Worm (Caenorhabditis elegans): ENCODE measurements around the gene R04E5.8.
A peak's percentile ranks its signal among the peaks of the same experiment; 100 is the strongest.

R04E5.8 gene

DNA sequence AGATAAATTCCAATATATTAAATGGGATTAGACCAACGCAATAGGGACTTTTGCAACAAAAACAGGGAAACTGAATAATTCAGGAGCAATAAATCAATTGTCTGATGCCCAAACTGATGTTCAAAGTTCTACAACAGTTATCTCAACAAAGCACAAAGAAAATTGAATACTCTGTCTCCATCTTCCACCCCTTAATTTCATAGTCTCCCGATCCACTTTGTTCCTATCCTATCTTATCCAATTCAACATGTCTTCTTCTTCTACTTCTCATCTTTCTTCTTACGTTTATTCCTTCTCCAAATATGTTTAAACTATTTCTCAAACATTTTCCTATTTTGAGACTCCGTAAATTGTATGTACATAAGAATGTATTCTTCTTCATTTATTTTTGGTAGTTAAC lies 35.6 kb downstream of the R04E5.8 start:
- TF ChIP-seq nhr-237 (tag; optimal IDR thresholded peaks at IDR 0.05) (no peak), lin-14 (GFP tag; optimal IDR thresholded peaks at IDR 0.05) (peak; percentile 28), fkh-10 (GFP tag; optimal IDR thresholded peaks at IDR 0.05) (peak; percentile 61), grh-1 (GFP tag; IDR thresholded peaks at IDR 0.05) (no peak), hlh-17 (GFP tag; optimal IDR thresholded peaks at IDR 0.05; ENCODE audit: borderline replicate concordance) (no peak), fkh-4 (tag; optimal IDR thresholded peaks at IDR 0.05; ENCODE audit: borderline replicate concordance) (no peak)

DNA sequence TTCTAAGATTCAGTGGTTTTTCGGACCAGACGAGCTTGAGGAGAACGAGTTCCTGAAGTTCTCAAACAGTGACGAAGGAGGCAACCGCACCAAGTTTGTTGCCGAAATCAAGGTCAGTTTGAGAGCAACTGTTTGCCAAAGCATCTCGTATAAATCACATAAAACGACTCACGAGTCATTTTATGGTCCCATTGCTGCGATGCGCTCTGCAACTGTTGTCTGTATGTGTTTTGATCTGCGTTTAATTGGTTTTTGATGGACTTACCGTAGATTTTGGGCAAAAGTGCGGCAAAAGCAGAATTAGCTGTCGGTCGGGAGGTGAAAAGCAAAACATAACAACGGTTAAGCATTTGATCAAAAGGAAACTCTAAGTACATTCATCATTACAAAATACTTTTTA lies 41.9 kb downstream of the R04E5.8 start:
- TF ChIP-seq aly-2 (tag; optimal IDR thresholded peaks at IDR 0.05) (no peak), nhr-19 (GFP tag; conservative IDR thresholded peaks at IDR 0.05) (peak; percentile 50), snpc-4 (tag; optimal IDR thresholded peaks at IDR 0.05) (no peak), snu-23 (GFP tag; optimal IDR thresholded peaks at IDR 0.05) (peak; percentile 3), lsy-2 (tag; optimal IDR thresholded peaks at IDR 0.05) (peak in 1 of 2 experiments; percentile 31), lin-14 (GFP tag; optimal IDR thresholded peaks at IDR 0.05) (peak; percentile 14), ama-1 (optimal IDR thresholded peaks at IDR 0.05) (no peak), fos-1 (tag; optimal IDR thresholded peaks at IDR 0.05) (no peak), nhr-20 (tag; optimal IDR thresholded peaks at IDR 0.05) (peak; percentile 8), nhr-71 (tag; optimal IDR thresholded peaks at IDR 0.05) (peak; percentile 86), pax-3 (tag; optimal IDR thresholded peaks at IDR 0.05) (no peak), rnt-1 (tag; optimal IDR thresholded peaks at IDR 0.05) (peak; percentile 86)

DNA sequence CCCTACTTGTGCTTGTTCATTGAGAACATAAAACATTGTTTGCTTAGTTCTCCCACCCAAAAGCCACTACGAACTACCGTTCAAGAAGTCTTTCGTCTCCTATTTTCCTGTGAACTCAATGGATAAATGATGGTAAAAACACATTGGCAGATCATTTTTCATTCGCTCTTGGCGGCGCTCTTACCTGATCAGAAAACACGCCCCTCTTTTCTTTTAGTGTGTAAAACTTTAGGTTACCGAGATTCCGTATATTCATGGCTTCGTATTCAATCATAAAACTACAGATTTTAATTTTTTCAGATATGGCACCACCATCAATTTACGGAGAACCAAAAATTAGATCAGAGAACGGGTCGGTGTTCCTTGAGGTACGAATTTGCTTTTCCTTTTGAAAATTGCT lies 42.3 kb downstream of the R04E5.8 start, which contains the start of gene zig-12:
zig-12 (plus strand) TSS at position 301 of the 400 bp plus-strand sequence.
- no peak for TF ChIP-seq tbx-2 (tag; optimal IDR thresholded peaks at IDR 0.05)
- no peak for TF ChIP-seq unc-130 (tag; optimal IDR thresholded peaks at IDR 0.05)
- no peak for TF ChIP-seq snpc-4 (tag; optimal IDR thresholded peaks at IDR 0.05)
- TF ChIP-seq nhr-90 (tag; optimal IDR thresholded peaks at IDR 0.05; ENCODE audit: poor library complexity) = no peak
- no peak for TF ChIP-seq ces-1 (GFP tag; optimal IDR thresholded peaks at IDR 0.05)
- TF ChIP-seq lin-35 (GFP tag; optimal IDR thresholded peaks at IDR 0.05) = no peak
- TF ChIP-seq C04F5.9 (tag; optimal IDR thresholded peaks at IDR 0.05) = no peak
- TF ChIP-seq grh-1 (GFP tag; IDR thresholded peaks at IDR 0.05) = no peak
- no peak for TF ChIP-seq ets-5 (GFP tag; IDR thresholded peaks at IDR 0.05)
- TF ChIP-seq alr-1 (tag; optimal IDR thresholded peaks at IDR 0.05; ENCODE audit: borderline replicate concordance) = no peak
- TF ChIP-seq fkh-8 (tag; optimal IDR thresholded peaks at IDR 0.05) = no peak
- TF ChIP-seq blmp-1 (tag; optimal IDR thresholded peaks at IDR 0.05) = no peak
- no peak for TF ChIP-seq irx-1 (tag; optimal IDR thresholded peaks at IDR 0.05)
- no peak for TF ChIP-seq vab-15 (tag; optimal IDR thresholded peaks at IDR 0.05)
- TF ChIP-seq mep-1 (tag; optimal IDR thresholded peaks at IDR 0.05) = no peak
- TF ChIP-seq sup-37 (GFP tag; optimal IDR thresholded peaks at IDR 0.05) = no peak
- TF ChIP-seq nhr-77 (tag; optimal IDR thresholded peaks at IDR 0.05) = no peak

DNA sequence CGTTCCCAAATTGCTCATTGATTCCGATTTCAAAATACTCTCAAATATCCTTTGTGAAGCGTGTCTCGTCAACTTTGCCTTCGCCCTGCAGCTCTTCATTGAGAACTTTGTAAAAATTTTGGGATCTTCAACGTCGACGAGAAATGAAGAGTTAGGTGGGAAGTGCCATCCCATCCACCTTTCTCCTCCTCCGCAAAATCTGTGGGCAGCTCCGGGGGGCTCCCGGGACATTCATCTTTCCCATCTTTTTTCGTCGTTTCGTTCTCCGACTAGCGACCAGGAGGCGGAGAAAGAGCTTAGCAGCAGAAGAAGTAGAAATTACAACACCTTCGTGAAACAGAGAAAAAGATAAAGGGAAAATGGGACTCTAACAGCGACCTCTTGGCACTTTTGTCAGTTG lies 43.0 kb downstream of the R04E5.8 start:
- TF ChIP-seq pag-3 (tag; optimal IDR thresholded peaks at IDR 0.05; ENCODE audit: borderline replicate concordance, insufficient read depth) (peak; percentile 20), snu-23 (GFP tag; optimal IDR thresholded peaks at IDR 0.05) (peak; percentile 7), lin-14 (GFP tag; optimal IDR thresholded peaks at IDR 0.05) (peak; percentile 62), rnt-1 (tag; optimal IDR thresholded peaks at IDR 0.05) (peak; percentile 44), fos-1 (tag; optimal IDR thresholded peaks at IDR 0.05) (no peak), hlh-4 (tag; optimal IDR thresholded peaks at IDR 0.05) (no peak), nhr-71 (tag; optimal IDR thresholded peaks at IDR 0.05) (peak; percentile 44)

DNA sequence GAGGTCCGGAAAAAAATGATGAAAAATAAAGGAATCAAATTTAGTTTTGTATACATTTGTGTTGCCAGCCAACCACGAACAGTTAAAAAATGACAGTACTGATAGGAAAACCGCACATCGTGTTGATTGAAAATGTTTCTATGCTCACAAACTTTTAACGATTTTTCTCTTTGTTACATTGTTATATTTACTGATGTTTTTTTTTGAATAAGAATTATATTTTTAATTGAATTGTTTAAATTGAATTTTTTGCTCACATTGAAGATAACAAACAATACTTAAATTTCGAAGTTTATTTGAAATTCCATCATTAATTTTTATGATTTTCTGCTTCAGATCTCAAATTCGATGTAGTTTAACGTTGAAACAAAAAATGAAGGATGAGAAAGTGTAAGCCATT lies 44.4 kb downstream of the R04E5.8 start, which contains the start of gene M02D8.5:
M02D8.5 (minus strand) TSS at position 101 of the 400 bp plus-strand sequence.
- no peak for TF ChIP-seq nhr-85 (tag)
- no peak for TF ChIP-seq nhr-90 (tag; optimal IDR thresholded peaks at IDR 0.05; ENCODE audit: poor library complexity)
- no peak for TF ChIP-seq lin-39 (tag; optimal IDR thresholded peaks at IDR 0.05)
- no peak for TF ChIP-seq sptf-1 (tag; optimal IDR thresholded peaks at IDR 0.05)
- no peak for TF ChIP-seq skn-1 (tag; optimal IDR thresholded peaks at IDR 0.05)
- TF ChIP-seq swsn-7 (tag; optimal IDR thresholded peaks at IDR 0.05) = no peak
- TF ChIP-seq fos-1 (tag; optimal IDR thresholded peaks at IDR 0.05) = no peak
- TF ChIP-seq pag-3 (tag; optimal IDR thresholded peaks at IDR 0.05; ENCODE audit: borderline replicate concordance, insufficient read depth) = no peak
- TF ChIP-seq jun-1 (tag; optimal IDR thresholded peaks at IDR 0.05) = no peak
- TF ChIP-seq nhr-12 (tag; optimal IDR thresholded peaks at IDR 0.05) = no peak
- no peak for TF ChIP-seq snu-23 (GFP tag; optimal IDR thresholded peaks at IDR 0.05)
